Fruit fly (Drosophila melanogaster): ENCODE results near the gene CG4842.
A peak's percentile ranks its signal among the peaks of the same experiment; 100 is the strongest.

- peak; percentile 13 for TF ChIP-seq NC2β (GFP tag; optimal IDR thresholded peaks at IDR 0.05)
- TF ChIP-seq CG11085 (GFP tag; IDR thresholded peaks at IDR 0.05): peak; percentile 33; the same call in 1 of the 2 replicates
Observed at dm6 chr3L:16412394-16412950, 44.3 kb downstream of the CG4842 start, which contains the start of gene Serinc.

Measured in whole organism, embryonic.